Worm (Caenorhabditis elegans) whole organism, young adult: ENCODE results near the gene T28A8.2.
A peak's percentile ranks its signal among the peaks of the same experiment; 100 is the strongest.

ENCODE experiments used
- B0336.3 ChIP-seq: fragments of 200-800 bp; sonication (Bioruptor generic); IDR thresholded peaks from 2 replicates; pipeline ENCODE4 v1.3.6; 2022; ENCODE audit warnings: missing genetic modification characterization, missing compliant biosample characterization
- F22D6.2 ChIP-seq: sonication (generic microtip); optimal IDR thresholded peaks from 2 replicates; lab custom pipeline; 2016; ENCODE audit warnings: mild to moderate bottlenecking, missing genetic modification characterization, missing compliant biosample characterization
- F23B12.7 ChIP-seq: sonication (generic microtip); optimal IDR thresholded peaks from 2 replicates; lab custom pipeline; 2017; ENCODE audit warnings: missing genetic modification characterization, mild to moderate bottlenecking, missing compliant biosample characterization, antibody characterized with exemption, moderate library complexity; ENCODE audit not compliant: insufficient read depth
- F37B4.10 ChIP-seq: fragments of 200-800 bp; sonication (Bioruptor generic); IDR thresholded peaks from 2 replicates; pipeline ENCODE4 v1.3.6; 2022; ENCODE audit warnings: missing genetic modification characterization, missing compliant biosample characterization
- F52B5.7 ChIP-seq: sonication (generic microtip); optimal IDR thresholded peaks from 2 replicates; lab custom pipeline; 2016; ENCODE audit warnings: mild to moderate bottlenecking, missing genetic modification characterization, missing compliant biosample characterization
- K12H6.12 ChIP-seq: fragments of 200-800 bp; sonication (Bioruptor generic); optimal IDR thresholded peaks from 2 replicates; lab custom pipeline; 2018; ENCODE audit warnings: mild to moderate bottlenecking, missing genetic modification characterization, missing compliant biosample characterization
- T07F8.4 ChIP-seq: sonication (generic microtip); optimal IDR thresholded peaks from 2 replicates; lab custom pipeline; 2016; ENCODE audit warnings: mild to moderate bottlenecking, missing genetic modification characterization, moderate library complexity, missing compliant biosample characterization
- Y53F4B.3 ChIP-seq: fragments of 200-800 bp; sonication (Bioruptor generic); IDR thresholded peaks from 2 replicates; pipeline ENCODE4 v1.3.6; 2022; ENCODE audit warnings: missing genetic modification reagents, missing genetic modification characterization, missing compliant biosample characterization
- Y56A3A.18 ChIP-seq: fragments of 200-800 bp; sonication (Bioruptor generic); IDR thresholded peaks from 2 replicates; pipeline ENCODE4 v1.3.6; 2022; ENCODE audit warnings: missing genetic modification reagents, missing genetic modification characterization, missing compliant biosample characterization
- Y95B8A.8 ChIP-seq: fragments of 200-800 bp; sonication (Bioruptor generic); IDR thresholded peaks from 2 replicates; pipeline ENCODE4 v1.3.6; 2022; ENCODE audit warnings: missing genetic modification reagents, missing genetic modification characterization, missing compliant biosample characterization
- akir-1 ChIP-seq: fragments of 200-800 bp; sonication (Bioruptor generic); optimal IDR thresholded peaks from 2 replicates; lab custom pipeline; 2018; ENCODE audit warnings: mild to moderate bottlenecking, missing genetic modification characterization, moderate library complexity, missing compliant biosample characterization
- aptf-3 ChIP-seq: fragments of 200-800 bp; sonication (Bioruptor generic); IDR thresholded peaks from 2 replicates; pipeline ENCODE4 v1.3.6; 2022; ENCODE audit warnings: missing genetic modification characterization, missing compliant biosample characterization
- attf-5 ChIP-seq: fragments of 200-800 bp; sonication (Bioruptor generic); optimal IDR thresholded peaks from 2 replicates; lab custom pipeline; 2018; ENCODE audit warnings: mild to moderate bottlenecking, missing genetic modification characterization, missing compliant biosample characterization
- attf-6 ChIP-seq: fragments of 200-800 bp; sonication (Bioruptor generic); IDR thresholded peaks from 2 replicates; pipeline ENCODE4 v1.3.6; 2022; ENCODE audit warnings: missing genetic modification reagents, missing genetic modification characterization, missing compliant biosample characterization
- bed-1 ChIP-seq: fragments of 200-800 bp; sonication (Bioruptor generic); IDR thresholded peaks from 2 replicates; pipeline ENCODE4 v1.3.6; 2022; ENCODE audit warnings: missing genetic modification reagents, missing genetic modification characterization, missing compliant biosample characterization
- cebp-1 ChIP-seq, 2 experiments: fragments of 200-800 bp in 1 of 2; sonication (Bioruptor generic) in 1 of 2; sonication (generic microtip) in 1 of 2; IDR thresholded peaks in 1 of 2; optimal IDR thresholded peaks in 1 of 2; 2 replicates each; pipeline versions ENCODE4 v1.3.6 to Lab custom; 2017 to 2022; ENCODE audit warnings: missing compliant biosample characterization in 2 of 2, missing genetic modification characterization in 2 of 2, mild to moderate bottlenecking in 1 of 2, missing genetic modification reagents in 1 of 2, moderate library complexity in 1 of 2
- ceh-27 ChIP-seq: fragments of 200-800 bp; sonication (Bioruptor generic); optimal IDR thresholded peaks from 2 replicates; lab custom pipeline; 2018; ENCODE audit warnings: mild to moderate bottlenecking, missing genetic modification characterization, moderate library complexity, missing compliant biosample characterization
- ceh-91 ChIP-seq: fragments of 200-800 bp; sonication (Bioruptor generic); IDR thresholded peaks from 2 replicates; pipeline ENCODE4 v1.3.6; 2022; ENCODE audit warnings: missing genetic modification reagents, missing genetic modification characterization, missing compliant biosample characterization
- chd-7 ChIP-seq: sonication (generic microtip); optimal IDR thresholded peaks from 2 replicates; lab custom pipeline; 2016; ENCODE audit warnings: mild to moderate bottlenecking, missing genetic modification characterization, moderate library complexity, missing compliant biosample characterization
- dox-1 ChIP-seq: fragments of 200-800 bp; sonication (Bioruptor generic); IDR thresholded peaks from 2 replicates; pipeline ENCODE4 v1.3.6; 2022; ENCODE audit warnings: missing genetic modification reagents, missing genetic modification characterization, missing compliant biosample characterization
- dpl-1 ChIP-seq: fragments of 150-350 bp; optimal IDR thresholded peaks from 2 replicates; lab custom pipeline; 2014; ENCODE audit warnings: missing biosample characterization, missing genetic modification reagents, missing genetic modification characterization
- egl-44 ChIP-seq: fragments of 200-800 bp; sonication (Bioruptor generic); IDR thresholded peaks from 2 replicates; pipeline ENCODE4 v1.3.6; 2022; ENCODE audit warnings: missing genetic modification reagents, missing genetic modification characterization, missing compliant biosample characterization
- hlh-26 ChIP-seq: fragments of 200-800 bp; sonication (Bioruptor generic); conservative IDR thresholded peaks from 2 replicates; pipeline ENCODE4 v1.3.6; 2022; ENCODE audit warnings: missing genetic modification reagents, missing genetic modification characterization, missing compliant biosample characterization
- hmg-1.2 ChIP-seq: fragments of 200-800 bp; sonication (Bioruptor generic); IDR thresholded peaks from 2 replicates; pipeline ENCODE4 v1.3.6; 2022; ENCODE audit warnings: missing genetic modification reagents, missing genetic modification characterization, missing compliant biosample characterization
- hsf-1 ChIP-seq: fragments of 200-800 bp; sonication (Bioruptor generic); IDR thresholded peaks from 2 replicates; pipeline ENCODE4 v1.3.6; 2022; ENCODE audit warnings: missing genetic modification reagents, missing genetic modification characterization, missing compliant biosample characterization
- lag-1 ChIP-seq: fragments of 200-800 bp; sonication (Bioruptor generic); IDR thresholded peaks from 2 replicates; pipeline ENCODE4 v1.3.6; 2022; ENCODE audit warnings: missing genetic modification reagents, missing genetic modification characterization, missing compliant biosample characterization
- let-607 ChIP-seq, 2 experiments: fragments of 200-800 bp in 1 of 2; sonication (Bioruptor generic) in 1 of 2; sonication (generic microtip) in 1 of 2; optimal IDR thresholded peaks; 2 replicates each; lab custom pipeline; 2016 to 2018; ENCODE audit warnings: mild to moderate bottlenecking in 2 of 2, missing compliant biosample characterization in 2 of 2, missing genetic modification characterization in 2 of 2, moderate library complexity in 2 of 2, missing genotype in 1 of 2
- lin-40 ChIP-seq: sonication (generic microtip); optimal IDR thresholded peaks from 2 replicates; lab custom pipeline; 2016; ENCODE audit warnings: missing genetic modification characterization, mild to moderate bottlenecking, missing compliant biosample characterization, missing genotype, missing genetic modification reagents
- lir-1 ChIP-seq: fragments of 200-800 bp; sonication (Bioruptor generic); conservative IDR thresholded peaks from 2 replicates; pipeline ENCODE4 v1.3.6; 2022; ENCODE audit warnings: missing genetic modification reagents, missing genetic modification characterization, missing compliant biosample characterization
- madf-6 ChIP-seq: fragments of 200-800 bp; sonication (Bioruptor generic); IDR thresholded peaks from 2 replicates; pipeline ENCODE4 v1.3.6; 2022; ENCODE audit warnings: missing genetic modification reagents, missing genetic modification characterization, missing compliant biosample characterization
- mxl-1 ChIP-seq: sonication (generic microtip); optimal IDR thresholded peaks from 2 replicates; lab custom pipeline; 2016; ENCODE audit warnings: missing genetic modification characterization, missing compliant biosample characterization
- nfyb-1 ChIP-seq: fragments of 200-800 bp; sonication (Bioruptor generic); IDR thresholded peaks from 2 replicates; pipeline ENCODE4 v1.3.6; 2022; ENCODE audit warnings: missing genetic modification reagents, missing genetic modification characterization, missing compliant biosample characterization
- nhr-27 ChIP-seq: fragments of 200-800 bp; sonication (Bioruptor generic); optimal IDR thresholded peaks from 2 replicates; lab custom pipeline; 2018; ENCODE audit warnings: mild to moderate bottlenecking, missing genetic modification characterization, moderate library complexity, missing compliant biosample characterization
- nhr-80 ChIP-seq: sonication (generic microtip); optimal IDR thresholded peaks from 2 replicates; lab custom pipeline; 2016; ENCODE audit warnings: missing genetic modification characterization, missing compliant biosample characterization
- pha-4 ChIP-seq: fragments of 150-350 bp; sonication (generic microtip); optimal IDR thresholded peaks from 2 replicates; lab custom pipeline; 2014; ENCODE audit warnings: missing biosample characterization, missing genetic modification reagents, missing genetic modification characterization
- rec-8 ChIP-seq, 2 experiments: sonication (generic microtip); optimal IDR thresholded peaks; 2 replicates each; lab custom pipeline; 2016; ENCODE audit warnings: mild to moderate bottlenecking in 2 of 2, missing genetic modification characterization in 2 of 2, missing genetic modification reagents in 2 of 2, missing genotype in 2 of 2, missing biosample characterization in 1 of 2, missing compliant biosample characterization in 1 of 2, moderate library complexity in 1 of 2
- tbp1 ChIP-seq: fragments of 200-800 bp; sonication (Bioruptor generic); optimal IDR thresholded peaks from 2 replicates; lab custom pipeline; 2018; ENCODE audit warnings: mild to moderate bottlenecking, missing genetic modification characterization, missing compliant biosample characterization
- unc-62 ChIP-seq: fragments of 150-350 bp; optimal IDR thresholded peaks from 2 replicates; lab custom pipeline; 2014; ENCODE audit warnings: missing biosample characterization, missing genetic modification reagents, missing genetic modification characterization
- xnd-1 ChIP-seq: sonication (generic microtip); optimal IDR thresholded peaks from 2 replicates; lab custom pipeline; 2016; ENCODE audit warnings: missing genotype, missing genetic modification reagents, missing genetic modification characterization, missing compliant biosample characterization
- ztf-28 ChIP-seq: fragments of 200-800 bp; sonication (Bioruptor generic); IDR thresholded peaks from 2 replicates; pipeline ENCODE4 v1.3.6; 2022; ENCODE audit warnings: missing genetic modification reagents, missing genetic modification characterization, missing compliant biosample characterization
- ztf-3 ChIP-seq: fragments of 200-800 bp; sonication (Bioruptor generic); optimal IDR thresholded peaks from 2 replicates; lab custom pipeline; 2018; ENCODE audit warnings: mild to moderate bottlenecking, missing genetic modification characterization, missing compliant biosample characterization

The T28A8.2 gene

ce11 chrIII:13530017-13530416 lies 34.5 kb upstream of the T28A8.2 start (continued):
- TF ChIP-seq T07F8.4 (no peak), hsf-1 (GFP tag; lab: Robert Waterston, UW) (peak; percentile 84), ceh-27 (GFP tag; lab: Kevin White, UChicago) (peak; percentile 40), unc-62 (GFP tag; lab: Kevin White, UChicago) (no peak), dpl-1 (GFP tag; lab: Kevin White, UChicago) (peak; percentile 71), ceh-91 (GFP tag; lab: Robert Waterston, UW) (peak; percentile 84), nfyb-1 (GFP tag; lab: Robert Waterston, UW) (peak; percentile 71), lag-1 (GFP tag; lab: Robert Waterston, UW) (no peak), hmg-1.2 (GFP tag; lab: Robert Waterston, UW) (peak; percentile 97), dox-1 (GFP tag; lab: Robert Waterston, UW) (peak; percentile 67), B0336.3 (GFP tag; lab: Robert Waterston, UW) (0 out of 2 replicates have a peak, but pooled peaks have one; percentile 42), hlh-26 (no peak), F23B12.7 (peak; percentile 6)
- TF ChIP-seq, all 124 proteins: peak for 29

ce11 chrIII:13528513-13529249 lies 33.2 kb upstream of the T28A8.2 start:
- TF ChIP-seq dox-1 (GFP tag; lab: Robert Waterston, UW) (peak; percentile 20; the same call in 1 of the 2 replicates), bed-1 (GFP tag; lab: Robert Waterston, UW) (no peak), tbp1 (peak; percentile 16), nhr-80 (peak; percentile 92), hmg-1.2 (GFP tag; lab: Robert Waterston, UW) (0 out of 2 replicates have a peak, but pooled peaks have one; percentile 12), attf-5 (peak; percentile 11), cebp-1 (GFP tag; IDR thresholded peaks at IDR 0.05; lab: Robert Waterston, UW) (no peak), cebp-1 (tag; optimal IDR thresholded peaks at IDR 0.05; lab: Kevin White, UChicago) (peak; percentile 33), akir-1 (GFP tag; lab: Kevin White, UChicago) (no peak), Y95B8A.8 (GFP tag; lab: Robert Waterston, UW) (peak; percentile 39; the same call in 1 of the 2 replicates), F52B5.7 (tag; lab: Kevin White, UChicago) (no peak), let-607 (tag; optimal IDR thresholded peaks at IDR 0.05; lab: Kevin White, UChicago) (peak; percentile 87 to 94), pha-4 (tag; lab: Kevin White, UChicago) (peak; percentile 36), unc-62 (GFP tag; lab: Kevin White, UChicago) (peak; percentile 17)

- no peak for TF ChIP-seq mxl-1 (tag; lab: Kevin White, UChicago)
- TF ChIP-seq nhr-27 (tag; lab: Kevin White, UChicago) = no peak
- 0 out of 2 replicates have a peak, but pooled peaks have one; percentile 28 for TF ChIP-seq attf-6 (GFP tag; lab: Robert Waterston, UW)
- 0 out of 2 replicates have a peak, but pooled peaks have one; percentile 20 for TF ChIP-seq F37B4.10 (GFP tag; lab: Robert Waterston, UW)
- no peak for TF ChIP-seq lir-1
- TF ChIP-seq dox-1 (GFP tag; lab: Robert Waterston, UW) = peak; percentile 58
- 0 out of 2 replicates have a peak, but pooled peaks have one; percentile 27 for TF ChIP-seq madf-6 (GFP tag; lab: Robert Waterston, UW)
- TF ChIP-seq aptf-3 (GFP tag; lab: Robert Waterston, UW) = no peak
- no peak for TF ChIP-seq ztf-28 (GFP tag; lab: Robert Waterston, UW)
- TF ChIP-seq Y95B8A.8 (GFP tag; lab: Robert Waterston, UW) = no peak
- no peak for TF ChIP-seq rec-8 (tag; optimal IDR thresholded peaks at IDR 0.05; lab: Kevin White, UChicago)
- no peak for TF ChIP-seq egl-44 (GFP tag; lab: Robert Waterston, UW)
- peak; percentile 32 for TF ChIP-seq chd-7 (tag; lab: Kevin White, UChicago)
- TF ChIP-seq let-607 (tag; optimal IDR thresholded peaks at IDR 0.05; lab: Kevin White, UChicago) = no peak
- TF ChIP-seq nhr-80 = peak; percentile 74
- TF ChIP-seq lin-40 (tag; lab: Kevin White, UChicago) = no peak
- no peak for TF ChIP-seq xnd-1
- TF ChIP-seq ztf-3 (GFP tag; lab: Kevin White, UChicago) = no peak
- no peak for TF ChIP-seq Y53F4B.3 (GFP tag; lab: Robert Waterston, UW)
- no peak for TF ChIP-seq Y56A3A.18
- no peak for TF ChIP-seq K12H6.12 (tag; lab: Kevin White, UChicago)
- no peak for TF ChIP-seq F22D6.2 (tag; lab: Kevin White, UChicago)
Observed at ce11 chrIII:13527424-13528097, 32.1 kb upstream of the T28A8.2 start, which contains the start of gene lron-13. Gene lron-13 (plus strand): TSS chrIII:13527438.
